Worm (Caenorhabditis elegans) whole organism, late embryonic: Measurements from ENCODE around the gene pmt-1.

Experiments used
- K02D7.2 ChIP-seq: sonication (generic microtip); optimal IDR thresholded peaks from 2 replicates; lab custom pipeline; 2017; ENCODE audit warnings: mild to moderate bottlenecking, missing genetic modification characterization, missing compliant biosample characterization
- ahr-1 ChIP-seq: sonication (generic microtip); optimal IDR thresholded peaks from 2 replicates; lab custom pipeline; 2016; ENCODE audit warnings: missing genetic modification characterization, missing compliant biosample characterization
- ceh-18 ChIP-seq: sonication (generic microtip); optimal IDR thresholded peaks from 2 replicates; lab custom pipeline; 2016; ENCODE audit warnings: missing genetic modification characterization, missing compliant biosample characterization
- ceh-30 ChIP-seq: fragments of 150-350 bp; optimal IDR thresholded peaks from 2 replicates; lab custom pipeline; 2014; ENCODE audit warnings: missing biosample characterization, missing genetic modification characterization
- ceh-48 ChIP-seq: sonication (generic microtip); optimal IDR thresholded peaks from 2 replicates; lab custom pipeline; 2016; ENCODE audit warnings: missing genetic modification characterization, inconsistent platforms, missing compliant biosample characterization
- ceh-6 ChIP-seq: fragments of 200-800 bp; sonication (Bioruptor generic); optimal IDR thresholded peaks from 2 replicates; lab custom pipeline; 2018; ENCODE audit warnings: mild to moderate bottlenecking, missing genetic modification characterization, missing compliant biosample characterization
- fax-1 ChIP-seq: sonication (generic microtip); optimal IDR thresholded peaks from 2 replicates; lab custom pipeline; 2016; ENCODE audit warnings: missing genotype, missing genetic modification characterization, missing compliant biosample characterization
- nhr-11 ChIP-seq: fragments of 150-350 bp; optimal IDR thresholded peaks from 2 replicates; lab custom pipeline; 2014; ENCODE audit warnings: missing biosample characterization, missing genetic modification characterization
- pat-9 ChIP-seq: fragments of 200-800 bp; sonication (Bioruptor generic); optimal IDR thresholded peaks from 2 replicates; lab custom pipeline; 2018; ENCODE audit warnings: mild to moderate bottlenecking, missing genetic modification characterization, moderate library complexity, missing compliant biosample characterization
- pha-4 ChIP-seq: fragments of 150-350 bp; optimal IDR thresholded peaks from 2 replicates; lab custom pipeline; 2018; ENCODE audit warnings: missing biosample characterization, missing genetic modification reagents, missing genetic modification characterization
- ref-2 ChIP-seq: sonication (generic microtip); optimal IDR thresholded peaks from 2 replicates; lab custom pipeline; 2016; ENCODE audit warnings: missing genetic modification characterization, missing compliant biosample characterization
- rnt-1 ChIP-seq: sonication (generic microtip); optimal IDR thresholded peaks from 2 replicates; lab custom pipeline; 2016; ENCODE audit warnings: missing genetic modification characterization, missing compliant biosample characterization
- syd-9 ChIP-seq: sonication (generic microtip); optimal IDR thresholded peaks from 2 replicates; lab custom pipeline; 2016; ENCODE audit warnings: mild to moderate bottlenecking, missing genetic modification characterization, moderate library complexity, missing compliant biosample characterization
- unc-55 ChIP-seq: sonication (generic microtip); optimal IDR thresholded peaks from 2 replicates; lab custom pipeline; 2017; ENCODE audit warnings: missing biosample characterization, missing genetic modification reagents, missing genetic modification characterization

DNA sequence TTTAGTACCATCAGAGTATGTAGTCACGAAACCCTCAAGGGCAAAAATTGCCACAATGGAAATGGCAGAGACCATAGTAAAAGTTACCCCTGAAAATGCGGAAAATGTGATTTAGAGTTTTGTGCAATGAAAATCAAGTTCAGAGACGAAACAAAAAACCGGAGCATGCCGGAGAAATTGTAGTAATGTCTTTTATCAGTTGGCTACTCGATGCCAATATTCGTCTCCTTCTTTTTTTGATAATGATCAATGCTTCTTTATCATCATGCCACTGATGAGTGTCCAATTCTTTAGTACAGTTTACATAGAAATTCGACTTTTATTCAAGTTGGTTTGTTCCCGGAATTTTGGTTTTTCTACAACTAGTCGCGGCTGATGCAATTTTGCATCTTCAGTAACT, 46.6 kb downstream of the pmt-1 start, which contains the start of gene pho-1:
- no peak for TF ChIP-seq K02D7.2
- TF ChIP-seq ceh-30 (tag; lab: Kevin White, UChicago) = no peak
- no peak for TF ChIP-seq ceh-6 (GFP tag; lab: Kevin White, UChicago)
- no peak for TF ChIP-seq ref-2
- TF ChIP-seq pat-9 (tag; lab: Kevin White, UChicago) = no peak
- no peak for TF ChIP-seq ceh-48
- TF ChIP-seq unc-55 = no peak
- no peak for TF ChIP-seq rnt-1
- no peak for TF ChIP-seq syd-9 (tag; lab: Kevin White, UChicago)
- TF ChIP-seq ceh-18 (tag; lab: Kevin White, UChicago) = no peak
- no peak for TF ChIP-seq nhr-11 (tag; lab: Kevin White, UChicago)
- TF ChIP-seq ahr-1 = no peak
- no peak for TF ChIP-seq pha-4
- TF ChIP-seq fax-1 (tag; lab: Kevin White, UChicago) = no peak
